Worm (Caenorhabditis elegans) whole organism, early embryonic: ENCODE data around the gene ZC190.7.

Experiments used
- F13C5.2 ChIP-seq: sonication (generic microtip); optimal IDR thresholded peaks from 2 replicates; lab custom pipeline; 2017; ENCODE audit warnings: mild to moderate bottlenecking, missing genetic modification characterization, inconsistent platforms, missing compliant biosample characterization
- ama-1 ChIP-seq: fragments of 150-350 bp; optimal IDR thresholded peaks from 2 replicates; lab custom pipeline; 2014
- ceh-36 ChIP-seq: sonication (generic microtip); optimal IDR thresholded peaks from 2 replicates; lab custom pipeline; 2016; ENCODE audit warnings: missing genetic modification characterization, inconsistent platforms, missing compliant biosample characterization
- ets-7 ChIP-seq: sonication (generic microtip); optimal IDR thresholded peaks from 2 replicates; lab custom pipeline; 2016; ENCODE audit warnings: missing genotype, missing genetic modification characterization, missing compliant biosample characterization
- flt-1 ChIP-seq: fragments of 200-800 bp; sonication (Bioruptor generic); IDR thresholded peaks from 2 replicates; pipeline ENCODE4 v1.3.6; 2022; ENCODE audit warnings: missing genetic modification characterization, missing compliant biosample characterization
- hmbx-1 ChIP-seq: sonication (generic microtip); optimal IDR thresholded peaks from 2 replicates; lab custom pipeline; 2016; ENCODE audit warnings: mild to moderate bottlenecking, missing genetic modification characterization, missing compliant biosample characterization
- hnd-1 ChIP-seq: sonication (generic microtip); optimal IDR thresholded peaks from 2 replicates; lab custom pipeline; 2016; ENCODE audit warnings: missing genetic modification characterization, missing compliant biosample characterization
- scrt-1 ChIP-seq: fragments of 200-800 bp; sonication (Bioruptor generic); IDR thresholded peaks from 2 replicates; pipeline ENCODE4 v1.3.6; 2022; ENCODE audit warnings: missing genetic modification characterization, missing compliant biosample characterization

ce11 chrV:8677193-8677592 lies 9.5 kb downstream of the ZC190.7 start, which contains the start of gene ZC190.6:
- TF ChIP-seq ama-1 (no peak), scrt-1 (GFP tag; lab: Robert Waterston, UW) (no peak), hnd-1 (no peak), ets-7 (tag; lab: Kevin White, UChicago) (no peak), ceh-36 (tag; lab: Kevin White, UChicago) (no peak), flt-1 (GFP tag; lab: Robert Waterston, UW) (no peak), F13C5.2 (tag; lab: Kevin White, UChicago) (no peak), hmbx-1 (tag; lab: Kevin White, UChicago) (no peak)
